Worm (Caenorhabditis elegans) whole organism, late embryonic: ENCODE data around the gene lron-4.

Source experiments
- C08G9.2 ChIP-seq: sonication (generic microtip); optimal IDR thresholded peaks from 2 replicates; lab custom pipeline; 2016; ENCODE audit warnings: mild to moderate bottlenecking, missing genetic modification characterization, moderate library complexity, missing compliant biosample characterization
- F13H6.1 ChIP-seq: sonication (generic microtip); optimal IDR thresholded peaks from 2 replicates; lab custom pipeline; 2016; ENCODE audit warnings: missing genetic modification characterization, missing compliant biosample characterization
- K02D7.2 ChIP-seq: sonication (generic microtip); optimal IDR thresholded peaks from 2 replicates; lab custom pipeline; 2017; ENCODE audit warnings: mild to moderate bottlenecking, missing genetic modification characterization, missing compliant biosample characterization
- K09A11.1 ChIP-seq: sonication (generic microtip); optimal IDR thresholded peaks from 2 replicates; lab custom pipeline; 2017; ENCODE audit warnings: antibody characterized with exemption, mild to moderate bottlenecking, missing genetic modification characterization, missing compliant biosample characterization; ENCODE audit not compliant: insufficient read depth
- Y22D7AL.16 ChIP-seq: sonication (generic microtip); optimal IDR thresholded peaks from 2 replicates; lab custom pipeline; 2016; ENCODE audit warnings: missing genetic modification characterization, missing compliant biosample characterization
- ceh-14 ChIP-seq: sonication (generic microtip); optimal IDR thresholded peaks from 2 replicates; lab custom pipeline; 2016; ENCODE audit warnings: missing genotype, missing genetic modification characterization, missing compliant biosample characterization
- ceh-18 ChIP-seq: sonication (generic microtip); optimal IDR thresholded peaks from 2 replicates; lab custom pipeline; 2016; ENCODE audit warnings: missing genetic modification characterization, missing compliant biosample characterization
- ceh-19 ChIP-seq: fragments of 200-800 bp; sonication (Bioruptor generic); optimal IDR thresholded peaks from 2 replicates; lab custom pipeline; 2018; ENCODE audit warnings: mild to moderate bottlenecking, missing genetic modification characterization, missing compliant biosample characterization
- ceh-2 ChIP-seq: sonication (generic microtip); optimal IDR thresholded peaks from 2 replicates; lab custom pipeline; 2016; ENCODE audit warnings: missing genotype, missing genetic modification characterization, missing compliant biosample characterization
- ceh-22 ChIP-seq: sonication (generic microtip); optimal IDR thresholded peaks from 2 replicates; lab custom pipeline; 2017; ENCODE audit warnings: missing biosample characterization, missing genetic modification characterization
- ceh-24 ChIP-seq: sonication (generic microtip); optimal IDR thresholded peaks from 2 replicates; lab custom pipeline; 2016; ENCODE audit warnings: mild to moderate bottlenecking, missing genetic modification characterization, missing compliant biosample characterization
- ceh-30 ChIP-seq: fragments of 150-350 bp; optimal IDR thresholded peaks from 2 replicates; lab custom pipeline; 2014; ENCODE audit warnings: missing biosample characterization, missing genetic modification characterization
- ceh-31 ChIP-seq: sonication (generic microtip); optimal IDR thresholded peaks from 2 replicates; lab custom pipeline; 2016; ENCODE audit warnings: missing genetic modification characterization, missing compliant biosample characterization
- ceh-45 ChIP-seq: fragments of 200-800 bp; sonication (Bioruptor generic); IDR thresholded peaks from 2 replicates; pipeline ENCODE4 v1.3.6; 2022; ENCODE audit warnings: missing genetic modification reagents, missing genetic modification characterization, missing compliant biosample characterization
- ceh-48 ChIP-seq: sonication (generic microtip); optimal IDR thresholded peaks from 2 replicates; lab custom pipeline; 2016; ENCODE audit warnings: missing genetic modification characterization, inconsistent platforms, missing compliant biosample characterization
- ceh-6 ChIP-seq: fragments of 200-800 bp; sonication (Bioruptor generic); optimal IDR thresholded peaks from 2 replicates; lab custom pipeline; 2018; ENCODE audit warnings: mild to moderate bottlenecking, missing genetic modification characterization, missing compliant biosample characterization
- ceh-9 ChIP-seq: sonication (generic microtip); optimal IDR thresholded peaks from 2 replicates; lab custom pipeline; 2016; ENCODE audit warnings: mild to moderate bottlenecking, missing genetic modification characterization, inconsistent platforms, missing compliant biosample characterization
- che-1 ChIP-seq: sonication (generic microtip); optimal IDR thresholded peaks from 2 replicates; lab custom pipeline; 2016; ENCODE audit warnings: mild to moderate bottlenecking, missing genetic modification characterization, missing compliant biosample characterization
- dmd-4 ChIP-seq: sonication (generic microtip); optimal IDR thresholded peaks from 2 replicates; lab custom pipeline; 2016; ENCODE audit warnings: borderline replicate concordance, missing genetic modification characterization, missing compliant biosample characterization
- elt-2 ChIP-seq: sonication (generic microtip); optimal IDR thresholded peaks from 2 replicates; lab custom pipeline; 2016; ENCODE audit warnings: missing genetic modification reagents, missing genetic modification characterization, missing compliant biosample characterization
- elt-4 ChIP-seq: sonication (generic microtip); optimal IDR thresholded peaks from 2 replicates; lab custom pipeline; 2016; ENCODE audit warnings: missing genetic modification characterization, missing compliant biosample characterization
- ets-4 ChIP-seq: sonication (generic microtip); optimal IDR thresholded peaks from 2 replicates; lab custom pipeline; 2016; ENCODE audit warnings: missing genetic modification characterization, missing compliant biosample characterization
- eyg-1 ChIP-seq: sonication (generic microtip); optimal IDR thresholded peaks from 2 replicates; lab custom pipeline; 2016; ENCODE audit warnings: missing genotype, missing genetic modification characterization, missing compliant biosample characterization
- fax-1 ChIP-seq: sonication (generic microtip); optimal IDR thresholded peaks from 2 replicates; lab custom pipeline; 2016; ENCODE audit warnings: missing genotype, missing genetic modification characterization, missing compliant biosample characterization
- fkh-6 ChIP-seq: sonication (generic microtip); optimal IDR thresholded peaks from 2 replicates; lab custom pipeline; 2016; ENCODE audit warnings: missing genetic modification characterization, missing compliant biosample characterization
- gmeb-2 ChIP-seq: sonication (generic microtip); optimal IDR thresholded peaks from 2 replicates; lab custom pipeline; 2016; ENCODE audit warnings: missing genetic modification characterization, inconsistent platforms, missing compliant biosample characterization
- hlh-13 ChIP-seq: fragments of 200-800 bp; sonication (Bioruptor generic); optimal IDR thresholded peaks from 2 replicates; lab custom pipeline; 2018; ENCODE audit warnings: mild to moderate bottlenecking, missing genetic modification characterization, missing compliant biosample characterization
- hlh-6 ChIP-seq: sonication (generic microtip); optimal IDR thresholded peaks from 2 replicates; lab custom pipeline; 2016; ENCODE audit warnings: missing genotype, missing genetic modification characterization, missing compliant biosample characterization
- hlh-8 ChIP-seq: sonication (generic microtip); optimal IDR thresholded peaks from 2 replicates; lab custom pipeline; 2016; ENCODE audit warnings: missing genotype, missing genetic modification characterization, missing compliant biosample characterization
- lim-6 ChIP-seq: sonication (generic microtip); optimal IDR thresholded peaks from 2 replicates; lab custom pipeline; 2016; ENCODE audit warnings: missing genetic modification characterization, missing compliant biosample characterization
- lin-11 ChIP-seq: fragments of 200-800 bp; sonication (Bioruptor generic); optimal IDR thresholded peaks from 2 replicates; lab custom pipeline; 2018; ENCODE audit warnings: mild to moderate bottlenecking, missing genetic modification characterization, missing compliant biosample characterization
- madf-2 ChIP-seq: sonication (generic microtip); optimal IDR thresholded peaks from 2 replicates; lab custom pipeline; 2017; ENCODE audit warnings: missing genetic modification characterization, missing compliant biosample characterization
- nfya-1 ChIP-seq: sonication (generic microtip); optimal IDR thresholded peaks from 2 replicates; lab custom pipeline; 2017; ENCODE audit warnings: missing genetic modification characterization, mild to moderate bottlenecking, missing compliant biosample characterization, antibody characterized with exemption, moderate library complexity
- nhr-11 ChIP-seq: fragments of 150-350 bp; optimal IDR thresholded peaks from 2 replicates; lab custom pipeline; 2014; ENCODE audit warnings: missing biosample characterization, missing genetic modification characterization
- nhr-232 ChIP-seq: sonication (generic microtip); optimal IDR thresholded peaks from 2 replicates; lab custom pipeline; 2016; ENCODE audit warnings: missing genetic modification characterization, missing compliant biosample characterization
- pag-3 ChIP-seq: sonication (generic microtip); optimal IDR thresholded peaks from 2 replicates; lab custom pipeline; 2016; ENCODE audit warnings: missing compliant biosample characterization, missing genetic modification characterization, borderline replicate concordance
- pax-1 ChIP-seq: fragments of 150-350 bp; optimal IDR thresholded peaks from 2 replicates; lab custom pipeline; 2014; ENCODE audit warnings: missing biosample characterization, missing genetic modification characterization
- pha-2 ChIP-seq: sonication (generic microtip); optimal IDR thresholded peaks from 2 replicates; lab custom pipeline; 2017; ENCODE audit warnings: mild to moderate bottlenecking, missing genetic modification characterization, missing compliant biosample characterization
- pha-4 ChIP-seq: fragments of 150-350 bp; optimal IDR thresholded peaks from 2 replicates; lab custom pipeline; 2018; ENCODE audit warnings: missing biosample characterization, missing genetic modification reagents, missing genetic modification characterization
- pqm-1 ChIP-seq: sonication (generic microtip); optimal IDR thresholded peaks from 2 replicates; lab custom pipeline; 2016; ENCODE audit warnings: missing genetic modification characterization, missing compliant biosample characterization
- pros-1 ChIP-seq: fragments of 150-350 bp; optimal IDR thresholded peaks from 2 replicates; lab custom pipeline; 2014; ENCODE audit warnings: missing biosample characterization, missing genetic modification reagents, missing genetic modification characterization
- ref-2 ChIP-seq: sonication (generic microtip); optimal IDR thresholded peaks from 2 replicates; lab custom pipeline; 2016; ENCODE audit warnings: missing genetic modification characterization, missing compliant biosample characterization
- sdc-2 ChIP-seq: sonication (generic microtip); optimal IDR thresholded peaks from 2 replicates; lab custom pipeline; 2016; ENCODE audit warnings: missing genotype, missing genetic modification characterization, missing compliant biosample characterization
- sox-4 ChIP-seq: sonication (generic microtip); optimal IDR thresholded peaks from 2 replicates; lab custom pipeline; 2017; ENCODE audit warnings: mild to moderate bottlenecking, missing genetic modification characterization, inconsistent platforms, missing compliant biosample characterization
- syd-9 ChIP-seq: sonication (generic microtip); optimal IDR thresholded peaks from 2 replicates; lab custom pipeline; 2016; ENCODE audit warnings: mild to moderate bottlenecking, missing genetic modification characterization, moderate library complexity, missing compliant biosample characterization
- tbx-7 ChIP-seq: sonication (generic microtip); optimal IDR thresholded peaks from 2 replicates; lab custom pipeline; 2016; ENCODE audit warnings: missing genotype, missing genetic modification characterization, missing compliant biosample characterization
- ttx-3 ChIP-seq: sonication (generic microtip); optimal IDR thresholded peaks from 2 replicates; lab custom pipeline; 2016; ENCODE audit warnings: missing genetic modification reagents, missing genetic modification characterization, missing compliant biosample characterization
- unc-3 ChIP-seq, 2 experiments: fragments of 200-800 bp in 1 of 2; sonication (Bioruptor generic) in 1 of 2; sonication (generic microtip) in 1 of 2; conservative IDR thresholded peaks in 1 of 2; optimal IDR thresholded peaks in 1 of 2; 2 replicates each; pipeline versions ENCODE4 v1.3.6 to Lab custom; 2016 to 2022; ENCODE audit warnings: missing compliant biosample characterization in 2 of 2, missing genetic modification characterization in 2 of 2, missing genetic modification reagents in 1 of 2
- unc-42 ChIP-seq: sonication (generic microtip); optimal IDR thresholded peaks from 2 replicates; lab custom pipeline; 2016; ENCODE audit warnings: missing genotype, missing genetic modification characterization, missing compliant biosample characterization
- unc-86 ChIP-seq: sonication (generic microtip); optimal IDR thresholded peaks from 2 replicates; lab custom pipeline; 2016; ENCODE audit warnings: missing genetic modification characterization, missing compliant biosample characterization
- ztf-16 ChIP-seq: sonication (generic microtip); optimal IDR thresholded peaks from 2 replicates; lab custom pipeline; 2017; ENCODE audit warnings: missing genetic modification characterization, missing compliant biosample characterization

Gene lron-4

DNA sequence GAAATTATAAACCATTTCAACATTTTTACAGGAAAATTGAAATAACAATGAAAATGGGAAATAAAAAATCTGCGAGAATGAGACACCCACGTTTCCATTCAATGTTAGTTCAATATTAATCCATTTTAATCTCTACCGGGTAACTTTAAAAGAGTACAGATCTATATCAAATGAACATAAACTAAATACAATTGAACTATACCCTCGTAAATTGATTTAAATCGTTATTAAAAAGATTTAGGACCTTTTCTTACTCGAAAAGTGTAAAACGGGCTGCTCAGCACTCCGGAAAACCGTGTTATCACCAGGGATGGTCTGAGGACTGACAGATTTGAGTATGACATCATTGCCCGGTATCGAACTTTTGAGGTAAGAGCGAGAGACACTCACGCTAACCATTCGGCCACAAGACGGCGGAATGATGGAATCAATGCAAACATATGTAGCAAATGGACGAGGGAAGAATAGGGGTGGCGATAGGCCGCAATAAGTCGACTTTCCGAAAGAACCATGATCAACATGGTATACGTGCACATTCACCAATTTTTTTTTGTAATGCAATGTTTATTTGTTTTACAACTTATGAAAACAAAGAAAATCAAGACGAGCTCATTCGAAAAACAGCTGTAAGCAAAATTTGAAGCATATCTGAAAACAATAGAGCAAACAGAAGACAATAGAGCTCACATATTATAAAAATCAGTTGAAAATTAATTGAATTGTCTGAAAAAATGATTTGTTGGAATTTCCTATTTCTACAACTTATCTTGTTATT lies 4.9 kb downstream of the lron-4 start, which contains the start of the genes chst-1 and C41C4.9:
chst-1 (minus strand) TSS at position 51 of the 775 bp plus-strand sequence.
C41C4.9 (plus strand) TSS at position 725 of the 775 bp plus-strand sequence.
- TF ChIP-seq tbx-7 (tag; lab: Kevin White, UChicago) = peak; percentile 55
- TF ChIP-seq Y22D7AL.16 = peak; percentile 88
- TF ChIP-seq ceh-45 (GFP tag; lab: Robert Waterston, UW) = peak; percentile 79
- TF ChIP-seq ets-4 = peak; percentile 77
- peak; percentile 89 for TF ChIP-seq ceh-9 (tag; lab: Kevin White, UChicago)
- TF ChIP-seq eyg-1 (tag; lab: Kevin White, UChicago) = peak; percentile 93
- TF ChIP-seq ceh-30 (tag; lab: Kevin White, UChicago) = peak; percentile 73
- peak; percentile 92 for TF ChIP-seq madf-2 (tag; lab: Kevin White, UChicago)
- TF ChIP-seq K09A11.1 (tag; lab: Kevin White, UChicago) = peak; percentile 79
- peak; percentile 88 for TF ChIP-seq ceh-14 (tag; lab: Kevin White, UChicago)
- TF ChIP-seq ceh-19 = peak; percentile 94
- TF ChIP-seq lim-6 = peak; percentile 76
- TF ChIP-seq pag-3 (tag; lab: Kevin White, UChicago) = peak; percentile 84
- TF ChIP-seq syd-9 (tag; lab: Kevin White, UChicago) = peak; percentile 90
- TF ChIP-seq ceh-6 = peak; percentile 96
- TF ChIP-seq nhr-232 (tag; lab: Kevin White, UChicago) = peak; percentile 89
- peak; percentile 26 for TF ChIP-seq unc-42
- TF ChIP-seq hlh-8 = peak; percentile 65
- TF ChIP-seq pros-1 (tag; lab: Kevin White, UChicago) = no peak
- TF ChIP-seq fax-1 (tag; lab: Kevin White, UChicago) = peak; percentile 87
- TF ChIP-seq pha-4 (tag; lab: Kevin White, UChicago) = no peak
- peak; percentile 87 for TF ChIP-seq ceh-2 (tag; lab: Kevin White, UChicago)
- peak; percentile 69 for TF ChIP-seq nfya-1 (tag; lab: Kevin White, UChicago)
- peak; percentile 93 for TF ChIP-seq gmeb-2
- TF ChIP-seq ceh-31 (tag; lab: Kevin White, UChicago) = peak; percentile 84
- peak; percentile 73 for TF ChIP-seq elt-4 (tag; lab: Kevin White, UChicago)
- TF ChIP-seq ceh-48 (tag; lab: Kevin White, UChicago) = peak; percentile 82
- peak; percentile 80 for TF ChIP-seq C08G9.2 (tag; lab: Kevin White, UChicago)
- TF ChIP-seq hlh-6 (tag; lab: Kevin White, UChicago) = peak; percentile 97
- peak; percentile 89 for TF ChIP-seq K02D7.2 (tag; lab: Kevin White, UChicago)
- peak; percentile 91 for TF ChIP-seq hlh-13 (GFP tag; lab: Kevin White, UChicago)
- peak; percentile 92 for TF ChIP-seq pha-2 (tag; lab: Kevin White, UChicago)
- peak; percentile 88 for TF ChIP-seq lin-11 (tag; lab: Kevin White, UChicago)
- peak; percentile 97 for TF ChIP-seq elt-2 (tag; lab: Kevin White, UChicago)
- TF ChIP-seq ceh-24 (tag; lab: Kevin White, UChicago) = peak; percentile 69
- peak; percentile 94 for TF ChIP-seq fkh-6 (tag; lab: Kevin White, UChicago)
- TF ChIP-seq ttx-3 (tag; lab: Kevin White, UChicago) = peak; percentile 89
- TF ChIP-seq sdc-2 (tag; lab: Kevin White, UChicago) = peak; percentile 86
- peak; percentile 86 for TF ChIP-seq dmd-4 (tag; lab: Kevin White, UChicago)
- TF ChIP-seq nhr-11 (tag; lab: Kevin White, UChicago) = no peak
- peak; percentile 90 for TF ChIP-seq unc-86 (tag; lab: Kevin White, UChicago)
- peak; percentile 91 for TF ChIP-seq unc-3 (GFP tag; conservative IDR thresholded peaks at IDR 0.05; lab: Robert Waterston, UW)
- TF ChIP-seq unc-3 (tag; optimal IDR thresholded peaks at IDR 0.05; lab: Kevin White, UChicago) = peak; percentile 86
- peak; percentile 96 for TF ChIP-seq ztf-16 (tag; lab: Kevin White, UChicago)
- TF ChIP-seq sox-4 = peak; percentile 92
- peak; percentile 84 for TF ChIP-seq pqm-1 (tag; lab: Kevin White, UChicago)
- TF ChIP-seq pax-1 (tag; lab: Kevin White, UChicago) = no peak
- TF ChIP-seq ref-2 (tag; lab: Kevin White, UChicago) = no peak
- TF ChIP-seq ceh-18 (tag; lab: Kevin White, UChicago) = peak; percentile 88
- TF ChIP-seq che-1 (tag; lab: Kevin White, UChicago) = peak; percentile 92
- TF ChIP-seq ceh-22 (tag; lab: Kevin White, UChicago) = peak; percentile 56
- TF ChIP-seq F13H6.1 (tag; lab: Kevin White, UChicago) = peak; percentile 86
